Worm (Caenorhabditis elegans): ENCODE measurements around the gene F10D7.4.

F10D7.4 gene

ce11 chrX:17349411-17349810, 32.5 kb downstream of the F10D7.4 start:
- no peak for TF ChIP-seq let-607 (tag; optimal IDR thresholded peaks at IDR 0.05)
- TF ChIP-seq F10E7.11 (tag; optimal IDR thresholded peaks at IDR 0.05) = no peak
- no peak for TF ChIP-seq fkh-3 (tag; optimal IDR thresholded peaks at IDR 0.05)
- TF ChIP-seq somi-1 (GFP tag; optimal IDR thresholded peaks at IDR 0.05) = no peak
- TF ChIP-seq C17E4.6 (GFP tag; IDR thresholded peaks at IDR 0.05) = no peak
- no peak for TF ChIP-seq xnd-1 (tag; optimal IDR thresholded peaks at IDR 0.05)
- no peak for TF ChIP-seq lin-40 (tag; optimal IDR thresholded peaks at IDR 0.05)
- no peak for TF ChIP-seq snpc-1.3 (tag; optimal IDR thresholded peaks at IDR 0.05; ENCODE audit: insufficient read depth)
- TF ChIP-seq ekl-4 (GFP tag; IDR thresholded peaks at IDR 0.05) = no peak
- TF ChIP-seq nfyb-1 (GFP tag; IDR thresholded peaks at IDR 0.05) = no peak
- no peak for TF ChIP-seq unc-130 (GFP tag; optimal IDR thresholded peaks at IDR 0.05)
- no peak for TF ChIP-seq Y56A3A.18 (GFP tag; IDR thresholded peaks at IDR 0.05)
- TF ChIP-seq sptf-2 (GFP tag; optimal IDR thresholded peaks at IDR 0.05) = no peak
- TF ChIP-seq tbx-9 (tag; optimal IDR thresholded peaks at IDR 0.05; ENCODE audit: borderline replicate concordance) = no peak
- TF ChIP-seq snpc-3.4 (tag; optimal IDR thresholded peaks at IDR 0.05) = no peak
- no peak for TF ChIP-seq madf-6 (GFP tag; IDR thresholded peaks at IDR 0.05)
- TF ChIP-seq ets-4 (GFP tag; optimal IDR thresholded peaks at IDR 0.05) = no peak
- no peak for TF ChIP-seq ZK185.1 (tag; optimal IDR thresholded peaks at IDR 0.05; ENCODE audit: poor library complexity, severe bottlenecking)
- TF ChIP-seq snpc-4 (GFP tag; optimal IDR thresholded peaks at IDR 0.05) = no peak
- TF ChIP-seq snpc-4 (tag; optimal IDR thresholded peaks at IDR 0.05) = no peak
- no peak for TF ChIP-seq tbp1 (GFP tag; optimal IDR thresholded peaks at IDR 0.05)

- TF ChIP-seq him-1 (tag; optimal IDR thresholded peaks at IDR 0.05) = no peak
- no peak for TF ChIP-seq let-526 (GFP tag; IDR thresholded peaks at IDR 0.05)
- TF ChIP-seq dpff-1 (tag; optimal IDR thresholded peaks at IDR 0.05) = no peak
Measured at ce11 chrX:17340484-17340883, 41.4 kb downstream of the F10D7.4 start, which contains the start of gene C53C11.1. Gene C53C11.1 (plus strand): TSS chrX:17340784.

DNA sequence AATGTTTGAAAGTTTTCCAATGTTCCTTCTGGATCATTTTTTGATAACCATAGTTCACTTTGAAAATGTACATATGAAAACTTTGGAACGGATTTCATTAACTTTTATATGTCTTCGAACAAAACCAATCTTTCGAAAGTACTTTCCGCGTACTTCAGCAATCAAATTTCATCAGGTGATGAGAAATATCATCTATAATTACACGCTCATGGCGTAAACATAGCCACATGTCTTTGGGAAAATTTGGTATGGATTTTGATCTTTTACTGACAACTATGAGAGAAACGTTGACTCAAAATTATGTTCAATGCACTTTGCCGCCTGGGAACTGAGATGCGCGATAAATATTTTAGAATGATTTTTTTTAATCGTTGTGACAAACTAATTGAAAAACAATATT, 42.9 kb downstream of the F10D7.4 start:
- no peak for TF ChIP-seq madf-8 (GFP tag; conservative IDR thresholded peaks at IDR 0.05)
- TF ChIP-seq bed-2 (GFP tag; IDR thresholded peaks at IDR 0.05) = no peak
- no peak for TF ChIP-seq hmg-20 (GFP tag; IDR thresholded peaks at IDR 0.05)
- TF ChIP-seq sdz-38 (tag; optimal IDR thresholded peaks at IDR 0.05) = no peak
- TF ChIP-seq gei-17 (GFP tag; optimal IDR thresholded peaks at IDR 0.05) = no peak
- no peak for TF ChIP-seq let-607 (tag; optimal IDR thresholded peaks at IDR 0.05)

ce11 chrX:17336354-17336753, 45.5 kb downstream of the F10D7.4 start, which contains the start of gene C53C11.2:
Gene C53C11.2 (plus strand): TSS chrX:17336637.
- TF ChIP-seq nhr-80 (tag; optimal IDR thresholded peaks at IDR 0.05) (peak; percentile 9), aptf-2 (GFP tag; conservative IDR thresholded peaks at IDR 0.05) (no peak)

DNA sequence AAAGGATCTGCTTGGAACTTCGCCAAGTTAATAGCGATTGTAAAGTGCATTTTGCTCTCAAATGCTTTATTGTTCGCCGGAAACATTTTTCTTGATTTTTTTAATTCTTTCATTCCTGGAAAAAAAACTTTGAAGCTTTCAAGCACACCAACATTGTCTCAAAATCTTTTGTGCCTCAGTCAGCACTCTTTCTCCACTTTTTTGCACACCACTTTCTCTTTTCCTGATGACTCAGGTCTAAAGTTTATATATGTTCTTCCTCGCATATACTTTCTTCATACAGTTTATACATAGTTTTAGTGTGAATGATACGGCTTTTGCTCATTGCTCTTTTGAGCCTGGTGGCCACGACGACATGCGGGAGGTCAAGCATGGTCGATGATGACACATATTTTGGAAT, 48.1 kb downstream of the F10D7.4 start, which contains the start of gene C53C11.5:
C53C11.5 (plus strand) TSS at position 301 of the 400 bp plus-strand sequence.
- TF ChIP-seq nfyb-1 (GFP tag; IDR thresholded peaks at IDR 0.05) = no peak
- TF ChIP-seq T26A5.8 (tag; optimal IDR thresholded peaks at IDR 0.05) = no peak
- no peak for TF ChIP-seq snpc-1.1 (tag; optimal IDR thresholded peaks at IDR 0.05; ENCODE audit: insufficient read depth)
- no peak for TF ChIP-seq ceh-40 (GFP tag; IDR thresholded peaks at IDR 0.05)
- TF ChIP-seq F33H1.4 (GFP tag; IDR thresholded peaks at IDR 0.05) = no peak
- TF ChIP-seq dpff-1 (tag; optimal IDR thresholded peaks at IDR 0.05) = no peak
- no peak for TF ChIP-seq mxl-1 (tag; optimal IDR thresholded peaks at IDR 0.05)
- TF ChIP-seq rcor-1 (GFP tag; IDR thresholded peaks at IDR 0.05) = no peak
- TF ChIP-seq hlh-26 (GFP tag; conservative IDR thresholded peaks at IDR 0.05) = no peak
- TF ChIP-seq C06A6.2 (GFP tag; conservative IDR thresholded peaks at IDR 0.05) = no peak
- no peak for TF ChIP-seq madf-8 (GFP tag; conservative IDR thresholded peaks at IDR 0.05)
- no peak for TF ChIP-seq nhr-27 (tag; optimal IDR thresholded peaks at IDR 0.05)
